Worm (Caenorhabditis elegans) whole organism, mixed stage, embryonic: ENCODE data around the gene ZK666.1.

Experiments
- blmp-1 ChIP-seq: fragments of 150-350 bp; optimal IDR thresholded peaks from 2 replicates; lab custom pipeline; 2014; ENCODE audit warnings: missing biosample characterization, missing genetic modification characterization
- lsy-2 ChIP-seq: fragments of 150-350 bp; optimal IDR thresholded peaks from 2 replicates; lab custom pipeline; 2014; ENCODE audit warnings: missing biosample characterization, missing genetic modification characterization
- nhr-28 ChIP-seq: fragments of 150-350 bp; optimal IDR thresholded peaks from 2 replicates; lab custom pipeline; 2014; ENCODE audit warnings: missing biosample characterization, missing genetic modification characterization
- nhr-76 ChIP-seq: sonication (generic microtip); optimal IDR thresholded peaks from 2 replicates; lab custom pipeline; 2017; ENCODE audit warnings: missing biosample characterization, missing genetic modification characterization

ce11 chrII:10516375-10516774, 45.2 kb upstream of the ZK666.1 start:
- TF ChIP-seq blmp-1 (tag; lab: Kevin White, UChicago) (no peak), nhr-28 (tag; lab: Kevin White, UChicago) (no peak), lsy-2 (no peak), nhr-76 (tag; lab: Kevin White, UChicago) (no peak)
